Worm (Caenorhabditis elegans) whole organism, L1 larva: ENCODE measurements around the gene act-2.
A peak's percentile ranks its signal among the peaks of the same experiment; 100 is the strongest.

ENCODE experiments used
- C16A3.4 ChIP-seq: fragments of 150-350 bp; optimal IDR thresholded peaks from 2 replicates; lab custom pipeline; 2014; ENCODE audit warnings: missing biosample characterization, missing genetic modification characterization
- C34B4.2 ChIP-seq: sonication (generic microtip); optimal IDR thresholded peaks from 2 replicates; lab custom pipeline; 2017; ENCODE audit warnings: mild to moderate bottlenecking, missing genetic modification characterization, missing compliant biosample characterization
- ceh-63 ChIP-seq: fragments of 200-800 bp; sonication (Bioruptor generic); optimal IDR thresholded peaks from 2 replicates; lab custom pipeline; 2018; ENCODE audit warnings: mild to moderate bottlenecking, missing genetic modification characterization, missing compliant biosample characterization
- ceh-8 ChIP-seq: fragments of 200-800 bp; sonication (Bioruptor generic); optimal IDR thresholded peaks from 2 replicates; lab custom pipeline; 2018; ENCODE audit warnings: mild to moderate bottlenecking, missing genetic modification characterization, moderate library complexity, missing compliant biosample characterization
- ceh-82 ChIP-seq, 3 experiments: fragments of 150-350 bp in 1 of 3; sonication (generic microtip) in 2 of 3; optimal IDR thresholded peaks; 2 replicates each; lab custom pipeline; 2014 to 2017; ENCODE audit warnings: missing biosample characterization in 3 of 3, missing genetic modification characterization in 3 of 3
- dsc-1 ChIP-seq: sonication (generic microtip); optimal IDR thresholded peaks from 2 replicates; lab custom pipeline; 2016; ENCODE audit warnings: mild to moderate bottlenecking, missing genetic modification characterization, missing compliant biosample characterization
- efl-1 ChIP-seq, 4 experiments: fragments of 150-350 bp; optimal IDR thresholded peaks in 3 of 4; peaks in 1 of 4; 1 replicate in 1 of 4; 2 replicates in 3 of 4; lab custom pipeline; 2014; ENCODE audit warnings: missing biosample characterization in 2 of 4, missing genetic modification characterization in 2 of 4, missing genetic modification reagents in 2 of 4
- egl-13 ChIP-seq: sonication (generic microtip); optimal IDR thresholded peaks from 2 replicates; lab custom pipeline; 2016; ENCODE audit warnings: missing genotype, missing genetic modification reagents, missing genetic modification characterization, missing compliant biosample characterization
- elt-2 ChIP-seq: sonication (generic microtip); optimal IDR thresholded peaks from 2 replicates; lab custom pipeline; 2016; ENCODE audit warnings: missing genetic modification characterization, mild to moderate bottlenecking, inconsistent platforms, missing compliant biosample characterization, missing genetic modification reagents
- fkh-4 ChIP-seq: sonication (generic microtip); optimal IDR thresholded peaks from 2 replicates; lab custom pipeline; 2016; ENCODE audit warnings: missing compliant biosample characterization, missing genetic modification characterization, borderline replicate concordance
- fos-1 ChIP-seq: fragments of 150-350 bp; optimal IDR thresholded peaks from 2 replicates; lab custom pipeline; 2014; ENCODE audit warnings: missing biosample characterization, missing genetic modification characterization
- grh-1 ChIP-seq: fragments of 200-800 bp; sonication (Bioruptor generic); IDR thresholded peaks from 2 replicates; pipeline ENCODE4 v1.3.6; 2022; ENCODE audit warnings: missing genetic modification reagents, missing genetic modification characterization, missing compliant biosample characterization
- hlh-4 ChIP-seq: sonication (generic microtip); optimal IDR thresholded peaks from 2 replicates; lab custom pipeline; 2016; ENCODE audit warnings: mild to moderate bottlenecking, missing genetic modification characterization, missing compliant biosample characterization
- hpl-2 ChIP-seq: fragments of 150-350 bp; optimal IDR thresholded peaks from 2 replicates; lab custom pipeline; 2014; ENCODE audit warnings: missing biosample characterization, missing genetic modification reagents, missing genetic modification characterization
- irx-1 ChIP-seq: sonication (generic microtip); optimal IDR thresholded peaks from 2 replicates; lab custom pipeline; 2016; ENCODE audit warnings: missing genetic modification characterization, missing compliant biosample characterization
- lin-13 ChIP-seq: fragments of 150-350 bp; optimal IDR thresholded peaks from 2 replicates; lab custom pipeline; 2014; ENCODE audit warnings: missing biosample characterization, missing genetic modification reagents, missing genetic modification characterization
- lin-14 ChIP-seq: fragments of 200-800 bp; sonication (Bioruptor generic); optimal IDR thresholded peaks from 2 replicates; lab custom pipeline; 2018; ENCODE audit warnings: mild to moderate bottlenecking, missing genetic modification characterization, moderate library complexity, missing compliant biosample characterization
- lin-15B ChIP-seq: fragments of 150-350 bp; sonication (generic microtip); optimal IDR thresholded peaks from 3 replicates; lab custom pipeline; 2014; ENCODE audit warnings: missing biosample characterization, missing genetic modification characterization
- lin-35 ChIP-seq, 2 experiments: fragments of 150-350 bp; optimal IDR thresholded peaks; 2 replicates each; lab custom pipeline; 2014; ENCODE audit warnings: missing biosample characterization in 2 of 2, missing genetic modification characterization in 2 of 2, missing genetic modification reagents in 2 of 2
- lsy-2 ChIP-seq, 2 experiments: fragments of 150-350 bp; optimal IDR thresholded peaks; 2 replicates each; lab custom pipeline; 2014; ENCODE audit warnings: missing biosample characterization in 2 of 2, missing genetic modification characterization in 2 of 2
- mdl-1 ChIP-seq, 2 experiments: fragments of 150-350 bp; optimal IDR thresholded peaks; 2 replicates each; lab custom pipeline; 2014 to 2017; ENCODE audit warnings: missing biosample characterization in 2 of 2, missing genetic modification characterization in 2 of 2, inconsistent platforms in 1 of 2
- mef-2 ChIP-seq: fragments of 150-350 bp; optimal IDR thresholded peaks from 2 replicates; lab custom pipeline; 2014; ENCODE audit warnings: missing biosample characterization, missing genetic modification characterization
- nhr-11 ChIP-seq: fragments of 150-350 bp; optimal IDR thresholded peaks from 2 replicates; lab custom pipeline; 2014; ENCODE audit warnings: missing biosample characterization, missing genetic modification characterization
- nhr-19 ChIP-seq: fragments of 200-800 bp; sonication (Bioruptor generic); conservative IDR thresholded peaks from 2 replicates; pipeline ENCODE4 v1.3.6; 2022; ENCODE audit warnings: missing genetic modification characterization, missing compliant biosample characterization
- nhr-20 ChIP-seq: sonication (generic microtip); optimal IDR thresholded peaks from 2 replicates; lab custom pipeline; 2016; ENCODE audit warnings: mild to moderate bottlenecking, missing genetic modification characterization, missing compliant biosample characterization
- nhr-47 ChIP-seq: sonication (generic microtip); optimal IDR thresholded peaks from 2 replicates; lab custom pipeline; 2016; ENCODE audit warnings: mild to moderate bottlenecking, missing genetic modification characterization, moderate library complexity, missing compliant biosample characterization
- nhr-71 ChIP-seq: sonication (generic microtip); optimal IDR thresholded peaks from 2 replicates; lab custom pipeline; 2016; ENCODE audit warnings: mild to moderate bottlenecking, missing genetic modification characterization, moderate library complexity, missing compliant biosample characterization
- nhr-77 ChIP-seq: fragments of 150-350 bp; optimal IDR thresholded peaks from 2 replicates; lab custom pipeline; 2014; ENCODE audit warnings: missing biosample characterization, missing genetic modification characterization
- nhr-84 ChIP-seq: sonication (generic microtip); optimal IDR thresholded peaks from 2 replicates; lab custom pipeline; 2017; ENCODE audit warnings: missing biosample characterization, missing genetic modification characterization
- pag-3 ChIP-seq: sonication (generic microtip); optimal IDR thresholded peaks from 2 replicates; lab custom pipeline; 2017; ENCODE audit warnings: missing genetic modification characterization, mild to moderate bottlenecking, missing compliant biosample characterization, antibody characterized with exemption, borderline replicate concordance; ENCODE audit not compliant: insufficient read depth
- pqm-1 ChIP-seq: sonication (generic microtip); optimal IDR thresholded peaks from 3 replicates; lab custom pipeline; 2017; ENCODE audit warnings: missing biosample characterization, missing genetic modification characterization
- rnt-1 ChIP-seq: sonication (generic microtip); optimal IDR thresholded peaks from 2 replicates; lab custom pipeline; 2016; ENCODE audit warnings: mild to moderate bottlenecking, missing genetic modification characterization, moderate library complexity, missing compliant biosample characterization
- snu-23 ChIP-seq: sonication (generic microtip); optimal IDR thresholded peaks from 2 replicates; lab custom pipeline; 2016; ENCODE audit warnings: missing genetic modification characterization, missing compliant biosample characterization
- swsn-7 ChIP-seq: sonication (generic microtip); optimal IDR thresholded peaks from 2 replicates; lab custom pipeline; 2016; ENCODE audit warnings: missing genetic modification characterization, missing compliant biosample characterization
- tbx-2 ChIP-seq: sonication (generic microtip); optimal IDR thresholded peaks from 2 replicates; lab custom pipeline; 2016; ENCODE audit warnings: missing genetic modification characterization, missing compliant biosample characterization
- tlp-1 ChIP-seq: fragments of 150-350 bp; optimal IDR thresholded peaks from 2 replicates; lab custom pipeline; 2014; ENCODE audit warnings: missing biosample characterization, missing genetic modification characterization
- unc-130 ChIP-seq: fragments of 150-350 bp; optimal IDR thresholded peaks from 2 replicates; lab custom pipeline; 2017; ENCODE audit warnings: missing biosample characterization, missing genetic modification characterization, inconsistent platforms
- xbp-1 ChIP-seq: sonication (generic microtip); optimal IDR thresholded peaks from 2 replicates; lab custom pipeline; 2016; ENCODE audit warnings: missing genetic modification characterization, missing compliant biosample characterization
- zip-4 ChIP-seq: fragments of 200-800 bp; sonication (Bioruptor generic); optimal IDR thresholded peaks from 2 replicates; lab custom pipeline; 2018; ENCODE audit warnings: mild to moderate bottlenecking, missing genetic modification characterization, moderate library complexity, missing compliant biosample characterization
- ztf-4 ChIP-seq: fragments of 150-350 bp; optimal IDR thresholded peaks from 2 replicates; lab custom pipeline; 2014; ENCODE audit warnings: missing biosample characterization, missing genetic modification characterization

The act-2 gene

ce11 chrV:11082475-11082874 is 4.5 kb upstream of the act-2 start (continued):
- TF ChIP-seq nhr-47 (peak; percentile 71), efl-1 (optimal IDR thresholded peaks at IDR 0.05; lab: Kevin White, UChicago) (peak; percentile 25 to 39), efl-1 (GFP tag; optimal IDR thresholded peaks at IDR 0.05 in 1 of 2; lab: Kevin White, UChicago) (peak in 1 of 2 experiments; percentile 81), ceh-82 (tag; optimal IDR thresholded peaks at IDR 0.05; lab: Kevin White, UChicago) (peak; percentile 1 to 55 (median 34)), dsc-1 (peak; percentile 67), fos-1 (tag; lab: Kevin White, UChicago) (peak; percentile 12), ztf-4 (peak; percentile 81), nhr-11 (peak; percentile 81), snu-23 (GFP tag; lab: Kevin White, UChicago) (peak; percentile 76), nhr-77 (tag; lab: Kevin White, UChicago) (peak; percentile 78), irx-1 (tag; lab: Kevin White, UChicago) (peak; percentile 49), mef-2 (tag; lab: Kevin White, UChicago) (no peak), mdl-1 (tag; optimal IDR thresholded peaks at IDR 0.05; lab: Kevin White, UChicago) (peak in 1 of 2 experiments; percentile 22)
- TF ChIP-seq, all 84 proteins: peak for 31

ce11 chrV:11080345-11081102 is 2.6 kb upstream of the act-2 start, which contains the start of gene act-1:
Gene act-1 (plus strand): TSS chrV:11081052.
- TF ChIP-seq nhr-47 (peak; percentile 21), elt-2 (tag; lab: Kevin White, UChicago) (peak; percentile 86), snu-23 (GFP tag; lab: Kevin White, UChicago) (peak; percentile 38), nhr-20 (tag; lab: Kevin White, UChicago) (peak; percentile 55), nhr-84 (tag; lab: Kevin White, UChicago) (no peak), lin-15B (tag; lab: Kevin White, UChicago) (no peak), ceh-8 (no peak), ceh-63 (GFP tag; lab: Kevin White, UChicago) (no peak), ztf-4 (no peak), tlp-1 (tag; lab: Kevin White, UChicago) (peak; percentile 75), nhr-77 (tag; lab: Kevin White, UChicago) (peak; percentile 50), hlh-4 (tag; lab: Kevin White, UChicago) (no peak), tbx-2 (peak; percentile 21), pqm-1 (tag; lab: Kevin White, UChicago) (peak; percentile 65), C16A3.4 (tag; lab: Kevin White, UChicago) (no peak), zip-4 (GFP tag; lab: Kevin White, UChicago) (peak; percentile 14), lin-35 (GFP tag; optimal IDR thresholded peaks at IDR 0.05; lab: Kevin White, UChicago) (peak in 1 of 2 experiments; percentile 3), hpl-2 (GFP tag; lab: Kevin White, UChicago) (no peak), fkh-4 (tag; lab: Kevin White, UChicago) (peak; percentile 44), lin-14 (GFP tag; lab: Kevin White, UChicago) (peak; percentile 67), lin-13 (GFP tag; lab: Kevin White, UChicago) (no peak), unc-130 (tag; lab: Kevin White, UChicago) (peak; percentile 19), C34B4.2 (tag; lab: Kevin White, UChicago) (no peak), nhr-19 (peak; percentile 79), egl-13 (tag; lab: Kevin White, UChicago) (no peak), lsy-2 (tag; optimal IDR thresholded peaks at IDR 0.05; lab: Kevin White, UChicago) (peak; percentile 11 to 51), grh-1 (GFP tag; lab: Robert Waterston, UW) (no peak), rnt-1 (tag; lab: Kevin White, UChicago) (peak; percentile 77), nhr-71 (tag; lab: Kevin White, UChicago) (peak; percentile 85), pag-3 (peak; percentile 35), dsc-1 (peak; percentile 60), xbp-1 (tag; lab: Kevin White, UChicago) (peak; percentile 1), nhr-11 (peak; percentile 61), efl-1 (optimal IDR thresholded peaks at IDR 0.05; lab: Kevin White, UChicago) (peak in 1 of 2 experiments; percentile 18), efl-1 (GFP tag; optimal IDR thresholded peaks at IDR 0.05 in 1 of 2; lab: Kevin White, UChicago) (peak in 1 of 2 experiments; percentile 71), mdl-1 (tag; optimal IDR thresholded peaks at IDR 0.05; lab: Kevin White, UChicago) (peak in 1 of 2 experiments; percentile 12), swsn-7 (tag; lab: Kevin White, UChicago) (peak; percentile 48)
